Worm (Caenorhabditis elegans) whole organism, young adult: ENCODE data around the gene srh-286.
A peak's percentile ranks its signal among the peaks of the same experiment; 100 is the strongest.

Experiments used
- B0261.1 ChIP-seq: sonication (generic microtip); optimal IDR thresholded peaks from 2 replicates; lab custom pipeline; 2016; ENCODE audit warnings: mild to moderate bottlenecking, missing genetic modification characterization, moderate library complexity, missing compliant biosample characterization
- C06A6.2 ChIP-seq: fragments of 200-800 bp; sonication (Bioruptor generic); conservative IDR thresholded peaks from 2 replicates; pipeline ENCODE4 v1.3.6; 2022; ENCODE audit warnings: missing genetic modification characterization, missing compliant biosample characterization
- F10E7.11 ChIP-seq: sonication (generic microtip); optimal IDR thresholded peaks from 2 replicates; lab custom pipeline; 2017; ENCODE audit warnings: mild to moderate bottlenecking, missing genetic modification characterization, moderate library complexity, missing compliant biosample characterization
- F33H1.4 ChIP-seq: fragments of 200-800 bp; sonication (Bioruptor generic); IDR thresholded peaks from 2 replicates; pipeline ENCODE4 v1.3.6; 2022; ENCODE audit warnings: missing genetic modification reagents, missing genetic modification characterization, missing compliant biosample characterization
- F39B2.1 ChIP-seq: fragments of 200-800 bp; sonication (Bioruptor generic); IDR thresholded peaks from 2 replicates; pipeline ENCODE4 v1.3.6; 2022; ENCODE audit warnings: missing genetic modification reagents, missing genetic modification characterization, missing compliant biosample characterization
- K12H6.12 ChIP-seq: fragments of 200-800 bp; sonication (Bioruptor generic); optimal IDR thresholded peaks from 2 replicates; lab custom pipeline; 2018; ENCODE audit warnings: mild to moderate bottlenecking, missing genetic modification characterization, missing compliant biosample characterization
- Y53F4B.3 ChIP-seq: fragments of 200-800 bp; sonication (Bioruptor generic); IDR thresholded peaks from 2 replicates; pipeline ENCODE4 v1.3.6; 2022; ENCODE audit warnings: missing genetic modification reagents, missing genetic modification characterization, missing compliant biosample characterization
- aptf-3 ChIP-seq: fragments of 200-800 bp; sonication (Bioruptor generic); IDR thresholded peaks from 2 replicates; pipeline ENCODE4 v1.3.6; 2022; ENCODE audit warnings: missing genetic modification characterization, missing compliant biosample characterization
- atf-7 ChIP-seq: sonication (generic microtip); optimal IDR thresholded peaks from 2 replicates; lab custom pipeline; 2017; ENCODE audit warnings: mild to moderate bottlenecking, missing genetic modification characterization, missing compliant biosample characterization
- athp-1 ChIP-seq: sonication (generic microtip); optimal IDR thresholded peaks from 2 replicates; lab custom pipeline; 2017; ENCODE audit warnings: mild to moderate bottlenecking, missing genetic modification characterization, missing compliant biosample characterization
- attf-5 ChIP-seq: fragments of 200-800 bp; sonication (Bioruptor generic); optimal IDR thresholded peaks from 2 replicates; lab custom pipeline; 2018; ENCODE audit warnings: mild to moderate bottlenecking, missing genetic modification characterization, missing compliant biosample characterization
- attf-6 ChIP-seq: fragments of 200-800 bp; sonication (Bioruptor generic); IDR thresholded peaks from 2 replicates; pipeline ENCODE4 v1.3.6; 2022; ENCODE audit warnings: missing genetic modification reagents, missing genetic modification characterization, missing compliant biosample characterization
- bed-1 ChIP-seq: fragments of 200-800 bp; sonication (Bioruptor generic); IDR thresholded peaks from 2 replicates; pipeline ENCODE4 v1.3.6; 2022; ENCODE audit warnings: missing genetic modification reagents, missing genetic modification characterization, missing compliant biosample characterization
- ccch-3 ChIP-seq: fragments of 200-800 bp; sonication (Bioruptor generic); optimal IDR thresholded peaks from 2 replicates; lab custom pipeline; 2018; ENCODE audit warnings: mild to moderate bottlenecking, missing genetic modification characterization, missing compliant biosample characterization
- cebp-2 ChIP-seq: fragments of 200-800 bp; sonication (Bioruptor generic); IDR thresholded peaks from 2 replicates; pipeline ENCODE4 v1.3.6; 2022; ENCODE audit warnings: missing genetic modification characterization, missing compliant biosample characterization
- chd-7 ChIP-seq: sonication (generic microtip); optimal IDR thresholded peaks from 2 replicates; lab custom pipeline; 2016; ENCODE audit warnings: mild to moderate bottlenecking, missing genetic modification characterization, moderate library complexity, missing compliant biosample characterization
- dox-1 ChIP-seq: fragments of 200-800 bp; sonication (Bioruptor generic); IDR thresholded peaks from 2 replicates; pipeline ENCODE4 v1.3.6; 2022; ENCODE audit warnings: missing genetic modification reagents, missing genetic modification characterization, missing compliant biosample characterization
- dpl-1 ChIP-seq: fragments of 150-350 bp; optimal IDR thresholded peaks from 2 replicates; lab custom pipeline; 2014; ENCODE audit warnings: missing biosample characterization, missing genetic modification reagents, missing genetic modification characterization
- ekl-4 ChIP-seq: fragments of 200-800 bp; sonication (Bioruptor generic); IDR thresholded peaks from 2 replicates; pipeline ENCODE4 v1.3.6; 2022; ENCODE audit warnings: missing genetic modification reagents, missing genetic modification characterization, missing compliant biosample characterization
- gei-17 ChIP-seq: fragments of 200-800 bp; sonication (Bioruptor generic); optimal IDR thresholded peaks from 2 replicates; lab custom pipeline; 2018; ENCODE audit warnings: mild to moderate bottlenecking, missing genetic modification characterization, missing compliant biosample characterization
- hmg-1.2 ChIP-seq: fragments of 200-800 bp; sonication (Bioruptor generic); IDR thresholded peaks from 2 replicates; pipeline ENCODE4 v1.3.6; 2022; ENCODE audit warnings: missing genetic modification reagents, missing genetic modification characterization, missing compliant biosample characterization
- hsf-1 ChIP-seq: fragments of 200-800 bp; sonication (Bioruptor generic); IDR thresholded peaks from 2 replicates; pipeline ENCODE4 v1.3.6; 2022; ENCODE audit warnings: missing genetic modification reagents, missing genetic modification characterization, missing compliant biosample characterization
- let-607 ChIP-seq, 2 experiments: fragments of 200-800 bp in 1 of 2; sonication (Bioruptor generic) in 1 of 2; sonication (generic microtip) in 1 of 2; optimal IDR thresholded peaks; 2 replicates each; lab custom pipeline; 2016 to 2018; ENCODE audit warnings: mild to moderate bottlenecking in 2 of 2, missing compliant biosample characterization in 2 of 2, missing genetic modification characterization in 2 of 2, moderate library complexity in 2 of 2, missing genotype in 1 of 2
- lin-26 ChIP-seq: fragments of 200-800 bp; sonication (Bioruptor generic); IDR thresholded peaks from 2 replicates; pipeline ENCODE4 v1.3.6; 2022; ENCODE audit warnings: missing genetic modification reagents, missing genetic modification characterization, missing compliant biosample characterization
- lin-54 ChIP-seq: fragments of 200-800 bp; sonication (Bioruptor generic); optimal IDR thresholded peaks from 2 replicates; lab custom pipeline; 2018; ENCODE audit warnings: mild to moderate bottlenecking, missing genetic modification characterization, missing compliant biosample characterization
- lsl-1 ChIP-seq: fragments of 200-800 bp; sonication (Bioruptor generic); optimal IDR thresholded peaks from 2 replicates; lab custom pipeline; 2018; ENCODE audit warnings: mild to moderate bottlenecking, missing genetic modification characterization, moderate library complexity, missing compliant biosample characterization
- madf-3 ChIP-seq: fragments of 200-800 bp; sonication (Bioruptor generic); IDR thresholded peaks from 2 replicates; pipeline ENCODE4 v1.3.6; 2022; ENCODE audit warnings: missing genetic modification reagents, missing genetic modification characterization, missing compliant biosample characterization
- madf-6 ChIP-seq: fragments of 200-800 bp; sonication (Bioruptor generic); IDR thresholded peaks from 2 replicates; pipeline ENCODE4 v1.3.6; 2022; ENCODE audit warnings: missing genetic modification reagents, missing genetic modification characterization, missing compliant biosample characterization
- madf-8 ChIP-seq: fragments of 200-800 bp; sonication (Bioruptor generic); conservative IDR thresholded peaks from 2 replicates; pipeline ENCODE4 v1.3.6; 2022; ENCODE audit warnings: missing genetic modification reagents, missing genetic modification characterization, missing compliant biosample characterization
- mcd-1 ChIP-seq: fragments of 200-800 bp; sonication (Bioruptor generic); IDR thresholded peaks from 2 replicates; pipeline ENCODE4 v1.3.6; 2022; ENCODE audit warnings: missing genetic modification reagents, missing genetic modification characterization, missing compliant biosample characterization
- nhr-80 ChIP-seq: sonication (generic microtip); optimal IDR thresholded peaks from 2 replicates; lab custom pipeline; 2016; ENCODE audit warnings: missing genetic modification characterization, missing compliant biosample characterization
- pbrm-1 ChIP-seq: fragments of 200-800 bp; sonication (Bioruptor generic); IDR thresholded peaks from 2 replicates; pipeline ENCODE4 v1.3.6; 2022; ENCODE audit warnings: missing genetic modification reagents, missing genetic modification characterization, missing compliant biosample characterization
- rcor-1 ChIP-seq: fragments of 200-800 bp; sonication (Bioruptor generic); IDR thresholded peaks from 2 replicates; pipeline ENCODE4 v1.3.6; 2022; ENCODE audit warnings: missing genetic modification reagents, missing genetic modification characterization, missing compliant biosample characterization
- rec-8 ChIP-seq, 2 experiments: sonication (generic microtip); optimal IDR thresholded peaks; 2 replicates each; lab custom pipeline; 2016; ENCODE audit warnings: mild to moderate bottlenecking in 2 of 2, missing genetic modification characterization in 2 of 2, missing genetic modification reagents in 2 of 2, missing genotype in 2 of 2, missing biosample characterization in 1 of 2, missing compliant biosample characterization in 1 of 2, moderate library complexity in 1 of 2
- sdz-38 ChIP-seq: sonication (generic microtip); optimal IDR thresholded peaks from 2 replicates; lab custom pipeline; 2016; ENCODE audit warnings: missing genotype, missing genetic modification characterization, missing compliant biosample characterization
- snpc-1.1 ChIP-seq: sonication (generic microtip); optimal IDR thresholded peaks from 2 replicates; lab custom pipeline; 2017; ENCODE audit warnings: missing genetic modification characterization, mild to moderate bottlenecking, missing compliant biosample characterization, antibody characterized with exemption, moderate library complexity, missing genotype, missing genetic modification reagents; ENCODE audit not compliant: insufficient read depth
- snpc-4 ChIP-seq, 5 experiments: fragments of 150-350 bp in 1 of 5; sonication (generic microtip) in 4 of 5; optimal IDR thresholded peaks; 2 replicates each; lab custom pipeline; 2014 to 2018; ENCODE audit warnings: missing genetic modification characterization in 5 of 5, missing biosample characterization in 3 of 5, antibody characterized with exemption in 2 of 5, mild to moderate bottlenecking in 2 of 5, missing compliant biosample characterization in 2 of 5, missing genotype in 2 of 5, moderate library complexity in 2 of 5, missing genetic modification reagents in 1 of 5
- tbp1 ChIP-seq: fragments of 200-800 bp; sonication (Bioruptor generic); optimal IDR thresholded peaks from 2 replicates; lab custom pipeline; 2018; ENCODE audit warnings: mild to moderate bottlenecking, missing genetic modification characterization, missing compliant biosample characterization
- tbx-9 ChIP-seq: sonication (generic microtip); optimal IDR thresholded peaks from 2 replicates; lab custom pipeline; 2016; ENCODE audit warnings: borderline replicate concordance, missing genetic modification characterization, inconsistent platforms, missing compliant biosample characterization
- ztf-18 ChIP-seq: sonication (generic microtip); optimal IDR thresholded peaks from 2 replicates; lab custom pipeline; 2016; ENCODE audit warnings: missing genotype, mild to moderate bottlenecking, missing genetic modification characterization, missing compliant biosample characterization
- ztf-25 ChIP-seq: fragments of 200-800 bp; sonication (Bioruptor generic); IDR thresholded peaks from 2 replicates; pipeline ENCODE4 v1.3.6; 2022; ENCODE audit warnings: missing genetic modification reagents, missing genetic modification characterization, missing compliant biosample characterization
- ztf-26 ChIP-seq: sonication (generic microtip); optimal IDR thresholded peaks from 2 replicates; lab custom pipeline; 2017; ENCODE audit warnings: missing genetic modification characterization, missing compliant biosample characterization
- ztf-3 ChIP-seq: fragments of 200-800 bp; sonication (Bioruptor generic); optimal IDR thresholded peaks from 2 replicates; lab custom pipeline; 2018; ENCODE audit warnings: mild to moderate bottlenecking, missing genetic modification characterization, missing compliant biosample characterization

srh-286 gene

ce11 chrV:17857901-17858300, 13.9 kb upstream of the srh-286 start (continued):
- TF ChIP-seq let-607 (tag; optimal IDR thresholded peaks at IDR 0.05; lab: Kevin White, UChicago) (peak; percentile 96 to 97), F10E7.11 (tag; lab: Kevin White, UChicago) (no peak), rcor-1 (no peak), sdz-38 (tag; lab: Kevin White, UChicago) (no peak)

ce11 chrV:17855889-17856288, 11.9 kb upstream of the srh-286 start, which contains the start of gene tcc-1:
Gene tcc-1 (minus strand): TSS chrV:17855989.
- TF ChIP-seq K12H6.12 (tag; lab: Kevin White, UChicago) (no peak), cebp-2 (no peak), ccch-3 (GFP tag; lab: Kevin White, UChicago) (no peak), madf-6 (GFP tag; lab: Robert Waterston, UW) (no peak), gei-17 (GFP tag; lab: Kevin White, UChicago) (no peak), B0261.1 (tag; lab: Kevin White, UChicago) (no peak), hsf-1 (GFP tag; lab: Robert Waterston, UW) (no peak), ztf-25 (GFP tag; lab: Robert Waterston, UW) (no peak), tbx-9 (tag; lab: Kevin White, UChicago) (no peak), chd-7 (tag; lab: Kevin White, UChicago) (no peak), snpc-1.1 (no peak), snpc-4 (GFP tag; optimal IDR thresholded peaks at IDR 0.05; lab: Kevin White, UChicago) (no peak), snpc-4 (tag; optimal IDR thresholded peaks at IDR 0.05; lab: Kevin White, UChicago) (no peak), nhr-80 (no peak), ztf-3 (GFP tag; lab: Kevin White, UChicago) (no peak), rec-8 (tag; optimal IDR thresholded peaks at IDR 0.05; lab: Kevin White, UChicago) (no peak), ekl-4 (GFP tag; lab: Robert Waterston, UW) (no peak)
- TF ChIP-seq, all 124 proteins: peak for 0

- TF ChIP-seq attf-6 (GFP tag; lab: Robert Waterston, UW) (peak; percentile 65; the same call in 1 of the 2 replicates), dpl-1 (GFP tag; lab: Kevin White, UChicago) (no peak), pbrm-1 (GFP tag; lab: Robert Waterston, UW) (0 out of 2 replicates have a peak, but pooled peaks have one; percentile 39), lsl-1 (peak; percentile 23), Y53F4B.3 (GFP tag; lab: Robert Waterston, UW) (no peak), F33H1.4 (peak; percentile 6; the same call in 1 of the 2 replicates), F39B2.1 (0 out of 2 replicates have a peak, but pooled peaks have one; percentile 25), C06A6.2 (GFP tag; lab: Robert Waterston, UW) (no peak), aptf-3 (GFP tag; lab: Robert Waterston, UW) (no peak), B0261.1 (tag; lab: Kevin White, UChicago) (no peak), madf-8 (GFP tag; lab: Robert Waterston, UW) (no peak), ztf-18 (no peak), bed-1 (GFP tag; lab: Robert Waterston, UW) (no peak), lin-26 (peak; percentile 36; the same call in 1 of the 2 replicates), atf-7 (tag; lab: Kevin White, UChicago) (peak; percentile 68), dox-1 (GFP tag; lab: Robert Waterston, UW) (peak; percentile 41; the same call in 1 of the 2 replicates), athp-1 (no peak), lin-54 (GFP tag; lab: Kevin White, UChicago) (peak; percentile 34), attf-5 (no peak), madf-3 (GFP tag; lab: Robert Waterston, UW) (peak; percentile 58; the same call in 1 of the 2 replicates), mcd-1 (GFP tag; lab: Robert Waterston, UW) (peak; percentile 58), cebp-2 (0 out of 2 replicates have a peak, but pooled peaks have one; percentile 20), ztf-26 (tag; lab: Kevin White, UChicago) (no peak), hsf-1 (GFP tag; lab: Robert Waterston, UW) (0 out of 2 replicates have a peak, but pooled peaks have one; percentile 44), hmg-1.2 (GFP tag; lab: Robert Waterston, UW) (peak; percentile 30), tbp1 (GFP tag; lab: Kevin White, UChicago) (peak; percentile 27), ekl-4 (GFP tag; lab: Robert Waterston, UW) (0 out of 2 replicates have a peak, but pooled peaks have one; percentile 58)
Observed at ce11 chrV:17845370-17845967, 1.5 kb upstream of the srh-286 start.
